Worm (Caenorhabditis elegans) whole organism, mixed stage, embryonic: ENCODE results near the gene msp-33.

ENCODE experiments used
- ces-1 ChIP-seq: fragments of 150-350 bp; optimal IDR thresholded peaks from 2 replicates; lab custom pipeline; 2014; ENCODE audit warnings: missing biosample characterization, missing genetic modification reagents, missing genetic modification characterization
- elt-1 ChIP-seq: sonication (generic microtip); optimal IDR thresholded peaks from 2 replicates; lab custom pipeline; 2017; ENCODE audit warnings: missing genetic modification characterization, mild to moderate bottlenecking, missing compliant biosample characterization, antibody characterized with exemption, moderate library complexity, borderline replicate concordance; ENCODE audit not compliant: insufficient read depth
- lsy-2 ChIP-seq: fragments of 150-350 bp; optimal IDR thresholded peaks from 2 replicates; lab custom pipeline; 2014; ENCODE audit warnings: missing biosample characterization, missing genetic modification characterization
- mep-1 ChIP-seq: fragments of 150-350 bp; optimal IDR thresholded peaks from 2 replicates; lab custom pipeline; 2017; ENCODE audit warnings: missing biosample characterization, missing genetic modification reagents, missing genetic modification characterization, inconsistent platforms
- mls-2 ChIP-seq: sonication (generic microtip); optimal IDR thresholded peaks from 2 replicates; lab custom pipeline; 2016; ENCODE audit warnings: mild to moderate bottlenecking, missing genetic modification characterization, moderate library complexity, missing compliant biosample characterization
- nhr-12 ChIP-seq: fragments of 150-350 bp; optimal IDR thresholded peaks from 2 replicates; lab custom pipeline; 2014; ENCODE audit warnings: missing biosample characterization, missing genetic modification characterization
- nhr-237 ChIP-seq: fragments of 150-350 bp; optimal IDR thresholded peaks from 2 replicates; lab custom pipeline; 2014; ENCODE audit warnings: missing biosample characterization, missing genetic modification characterization
- nhr-28 ChIP-seq: fragments of 150-350 bp; optimal IDR thresholded peaks from 2 replicates; lab custom pipeline; 2014; ENCODE audit warnings: missing biosample characterization, missing genetic modification characterization
- nhr-76 ChIP-seq: sonication (generic microtip); optimal IDR thresholded peaks from 2 replicates; lab custom pipeline; 2017; ENCODE audit warnings: missing biosample characterization, missing genetic modification characterization
- snpc-4 ChIP-seq: fragments of 150-350 bp; optimal IDR thresholded peaks from 2 replicates; lab custom pipeline; 2014; ENCODE audit warnings: missing biosample characterization, missing genetic modification characterization
- sptf-1 ChIP-seq: sonication (generic microtip); optimal IDR thresholded peaks from 2 replicates; lab custom pipeline; 2017; ENCODE audit warnings: mild to moderate bottlenecking, missing genetic modification characterization, moderate library complexity, missing compliant biosample characterization
- unc-62 ChIP-seq: fragments of 150-350 bp; optimal IDR thresholded peaks from 2 replicates; lab custom pipeline; 2014; ENCODE audit warnings: missing biosample characterization, missing genetic modification reagents, missing genetic modification characterization

DNA sequence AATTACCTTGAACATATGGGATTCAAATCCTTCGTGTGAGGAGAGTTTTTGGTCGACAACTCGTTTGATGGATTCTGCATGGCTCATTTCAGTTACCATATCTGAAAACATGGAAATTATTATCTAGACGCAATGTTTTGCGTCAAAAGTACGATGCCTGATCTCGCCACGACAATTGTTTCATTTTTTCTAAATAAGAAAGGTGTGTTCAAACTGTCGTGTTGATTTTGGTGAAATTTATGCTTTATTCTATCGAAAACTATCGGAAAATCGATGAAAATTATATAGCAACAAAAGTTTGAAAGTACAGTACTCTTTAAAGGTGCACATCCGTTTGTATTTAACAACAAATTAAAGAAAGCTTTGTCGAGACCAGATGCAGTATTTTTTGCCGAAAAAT is 48.6 kb upstream of the msp-33 start, which contains the start of gene cblc-1:
- TF ChIP-seq snpc-4 (tag; lab: Kevin White, UChicago) = no peak
- TF ChIP-seq lsy-2 = no peak
- no peak for TF ChIP-seq sptf-1 (tag; lab: Kevin White, UChicago)
- no peak for TF ChIP-seq ces-1 (GFP tag; lab: Kevin White, UChicago)
- no peak for TF ChIP-seq mls-2 (tag; lab: Kevin White, UChicago)
- TF ChIP-seq nhr-237 (tag; lab: Kevin White, UChicago) = no peak
- no peak for TF ChIP-seq nhr-76 (tag; lab: Kevin White, UChicago)
- TF ChIP-seq nhr-12 = no peak
- no peak for TF ChIP-seq nhr-28 (tag; lab: Kevin White, UChicago)
- TF ChIP-seq elt-1 (tag; lab: Kevin White, UChicago) = no peak
- TF ChIP-seq unc-62 (GFP tag; lab: Kevin White, UChicago) = no peak
- no peak for TF ChIP-seq mep-1 (tag; lab: Kevin White, UChicago)
